Fruit fly (Drosophila melanogaster): ENCODE measurements around the gene Lgr4.

Lgr4 gene

dm6 chrX:13131063-13131773 is 57.7 kb downstream of the Lgr4 start (continued):
- TF ChIP-seq CG9437 (GFP tag; optimal IDR thresholded peaks at IDR 0.05) (peak; percentile 92), Drgx (GFP tag; IDR thresholded peaks at IDR 0.05) (peak; percentile 100), ato (GFP tag; IDR thresholded peaks at IDR 0.05; ENCODE audit: partially characterized antibody) (no peak), CG4730 (GFP tag; IDR thresholded peaks at IDR 0.05) (peak; percentile 99), Sox102F (GFP tag; optimal IDR thresholded peaks at IDR 0.05) (peak; percentile 98), CG8089 (GFP tag; optimal IDR thresholded peaks at IDR 0.05) (peak; percentile 98), shn (GFP tag; optimal IDR thresholded peaks at IDR 0.05) (peak; percentile 99), CG13624 (GFP tag; optimal IDR thresholded peaks at IDR 0.05) (peak; percentile 99), CG8765 (GFP tag; IDR thresholded peaks at IDR 0.05) (peak; percentile 99), CG12236 (GFP tag; optimal IDR thresholded peaks at IDR 0.05) (peak; percentile 98), D19B (GFP tag; optimal IDR thresholded peaks at IDR 0.05) (peak; percentile 96), Oaz (GFP tag; IDR thresholded peaks at IDR 0.05) (peak; percentile 98), z (GFP tag; IDR thresholded peaks at IDR 0.05) (peak; percentile 84), lmd (GFP tag; IDR thresholded peaks at IDR 0.05) (peak; percentile 100), Bdp1 (GFP tag; optimal IDR thresholded peaks at IDR 0.05) (peak; percentile 94), Kr (GFP tag; optimal IDR thresholded peaks at IDR 0.05) (peak; percentile 82), CG18619 (GFP tag; optimal IDR thresholded peaks at IDR 0.05) (peak; percentile 99), CG7372 (GFP tag; IDR thresholded peaks at IDR 0.05) (peak; percentile 99), Mad (GFP tag; optimal IDR thresholded peaks at IDR 0.05) (peak; percentile 99), CG4707 (GFP tag; optimal IDR thresholded peaks at IDR 0.05) (peak; percentile 94), pfk (GFP tag; optimal IDR thresholded peaks at IDR 0.05) (peak; percentile 68), CG4404 (GFP tag; IDR thresholded peaks at IDR 0.05) (peak; percentile 99), Lim3 (GFP tag; IDR thresholded peaks at IDR 0.05) (peak; percentile 97), CG5245 (GFP tag; optimal IDR thresholded peaks at IDR 0.05) (peak; percentile 99), stc (GFP tag; IDR thresholded peaks at IDR 0.05) (peak; percentile 99), slou (GFP tag; optimal IDR thresholded peaks at IDR 0.05) (peak; percentile 98), Dbx (GFP tag; IDR thresholded peaks at IDR 0.05) (peak; percentile 99), cas (GFP tag; IDR thresholded peaks at IDR 0.05) (peak; percentile 98), HmgD (GFP tag; optimal IDR thresholded peaks at IDR 0.05) (peak; percentile 99), CG18262 (tag; optimal IDR thresholded peaks at IDR 0.05) (peak; percentile 96), Sin3A (optimal IDR thresholded peaks at IDR 0.05) (no peak), fd64A (GFP tag; optimal IDR thresholded peaks at IDR 0.05) (peak; percentile 95), CTCF (GFP tag; optimal IDR thresholded peaks at IDR 0.05) (peak; percentile 74), vfl (GFP tag; optimal IDR thresholded peaks at IDR 0.05) (peak; percentile 99), CG11560 (tag; IDR thresholded peaks at IDR 0.05) (peak; percentile 94), scrt (GFP tag; optimal IDR thresholded peaks at IDR 0.05) (peak; percentile 97), Taf1 (GFP tag; IDR thresholded peaks at IDR 0.05) (peak; percentile 99), sug (tag; optimal IDR thresholded peaks at IDR 0.05) (peak; percentile 96), ranshi (GFP tag; IDR thresholded peaks at IDR 0.05) (peak; percentile 99), pb (GFP tag; optimal IDR thresholded peaks at IDR 0.05) (peak; percentile 99), cad (GFP tag; optimal IDR thresholded peaks at IDR 0.05) (no peak), CG33557 (GFP tag; optimal IDR thresholded peaks at IDR 0.05) (peak; percentile 93), ssp (GFP tag; IDR thresholded peaks at IDR 0.05) (peak; percentile 95), dysf (GFP tag; IDR thresholded peaks at IDR 0.05) (peak; percentile 100), emc (GFP tag; optimal IDR thresholded peaks at IDR 0.05) (peak; percentile 98), p53 (GFP tag; optimal IDR thresholded peaks at IDR 0.05) (peak; percentile 97), salm (tag; optimal IDR thresholded peaks at IDR 0.05) (peak; percentile 96), CG4854 (GFP tag; optimal IDR thresholded peaks at IDR 0.05) (peak; percentile 96), CG1602 (GFP tag; optimal IDR thresholded peaks at IDR 0.05) (peak; percentile 98), CG10147 (GFP tag; optimal IDR thresholded peaks at IDR 0.05) (peak; percentile 97), CG12391 (tag; optimal IDR thresholded peaks at IDR 0.05) (peak; percentile 99), wor (GFP tag; IDR thresholded peaks at IDR 0.05) (peak; percentile 97)

Measured in whole organism, embryonic.